Fruit fly (Drosophila melanogaster): Measurements from ENCODE around the gene CG34178.

The CG34178 gene

DNA sequence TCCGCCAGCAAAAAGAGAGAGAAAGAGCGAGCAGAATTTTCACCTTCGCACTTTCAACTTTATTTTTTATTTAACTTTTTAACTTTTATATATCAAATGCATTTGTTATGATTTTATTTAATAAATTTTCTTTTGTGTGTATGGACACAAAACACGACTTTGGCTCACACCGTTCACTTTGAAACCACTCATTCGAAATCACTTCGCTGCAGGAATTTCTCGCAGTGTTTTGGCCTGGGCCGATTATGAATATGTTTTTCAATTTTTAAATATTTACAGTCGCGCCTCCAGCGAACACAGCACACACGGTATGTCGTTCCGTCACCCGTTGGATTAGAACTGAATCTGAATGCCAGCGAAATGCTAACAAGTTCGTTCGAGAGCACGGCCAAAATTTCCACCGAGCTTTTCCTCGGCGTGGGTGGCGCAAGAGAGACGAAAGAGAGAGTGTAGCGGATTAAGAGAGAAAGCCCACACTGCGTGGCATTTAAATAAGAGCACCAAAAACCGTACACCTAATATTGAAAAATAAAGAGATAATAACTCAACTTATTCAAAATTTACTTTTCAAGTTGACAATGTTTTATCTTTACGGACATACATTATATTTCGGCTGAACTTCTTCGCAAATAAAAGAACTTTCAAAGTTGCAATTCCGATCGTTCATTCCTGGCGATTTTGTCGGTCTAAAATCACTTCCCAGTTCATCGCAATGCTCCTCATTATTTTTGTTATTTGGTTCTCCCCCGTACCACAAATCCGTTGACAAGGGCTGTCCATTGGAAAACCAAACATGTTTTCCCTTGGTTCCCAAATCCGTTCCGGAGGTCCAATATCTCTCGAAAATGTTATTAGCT, 7.4 kb downstream of the CG34178 start, which contains the start of gene CG15431 (continued):
- TF ChIP-seq peb (GFP tag; IDR thresholded peaks at IDR 0.05) = no peak
- no peak for TF ChIP-seq wek (GFP tag; optimal IDR thresholded peaks at IDR 0.05)
- no peak for TF ChIP-seq toy (GFP tag; IDR thresholded peaks at IDR 0.05)
- TF ChIP-seq CG4730 (GFP tag; IDR thresholded peaks at IDR 0.05) = no peak
- no peak for TF ChIP-seq Doc3 (GFP tag; IDR thresholded peaks at IDR 0.05; ENCODE audit: partially characterized antibody)
- no peak for TF ChIP-seq CG3838 (GFP tag; optimal IDR thresholded peaks at IDR 0.05)
- no peak for TF ChIP-seq Opbp (GFP tag; IDR thresholded peaks at IDR 0.05; ENCODE audit: partially characterized antibody)
- no peak for TF ChIP-seq cad (GFP tag; optimal IDR thresholded peaks at IDR 0.05)
- TF ChIP-seq Med (GFP tag) = peak; percentile 94
- no peak for TF ChIP-seq NC2α (GFP tag; optimal IDR thresholded peaks at IDR 0.05)
- TF ChIP-seq CG4617 (GFP tag; optimal IDR thresholded peaks at IDR 0.05; ENCODE audit: borderline replicate concordance) = no peak
- no peak for TF ChIP-seq Dip3 (GFP tag; optimal IDR thresholded peaks at IDR 0.05)
- TF ChIP-seq CG17802 (tag; optimal IDR thresholded peaks at IDR 0.05) = no peak
- no peak for TF ChIP-seq CG14710 (tag; optimal IDR thresholded peaks at IDR 0.05)
- TF ChIP-seq CG11504 (tag; optimal IDR thresholded peaks at IDR 0.05) = no peak
- peak; percentile 23; the same call in 1 of the 3 replicates for TF ChIP-seq croc (GFP tag; conservative IDR thresholded peaks at IDR 0.05)
- peak; percentile 5 for TF ChIP-seq ftz-f1 (GFP tag; optimal IDR thresholded peaks at IDR 0.05)
- no peak for TF ChIP-seq wor (GFP tag; IDR thresholded peaks at IDR 0.05)
- TF ChIP-seq chinmo (GFP tag; IDR thresholded peaks at IDR 0.05; ENCODE audit: partially characterized antibody) = 0 out of 4 replicates have a peak, but pooled peaks have one; percentile 34
- TF ChIP-seq slbo (GFP tag; IDR thresholded peaks at IDR 0.05) = peak; percentile 78
- TF ChIP-seq CG15601 (tag; optimal IDR thresholded peaks at IDR 0.05) = no peak
- no peak for TF ChIP-seq CG3995 (GFP tag; optimal IDR thresholded peaks at IDR 0.05)
- TF ChIP-seq CG2129 (GFP tag; IDR thresholded peaks at IDR 0.05; ENCODE audit: partially characterized antibody) = no peak
- TF ChIP-seq CG10462 (GFP tag; optimal IDR thresholded peaks at IDR 0.05) = no peak
- TF ChIP-seq CG15696 (tag; optimal IDR thresholded peaks at IDR 0.05) = no peak
- TF ChIP-seq CTCF (GFP tag; optimal IDR thresholded peaks at IDR 0.05) = no peak
- TF ChIP-seq ac (GFP tag; optimal IDR thresholded peaks at IDR 0.05) = no peak
- TF ChIP-seq CG18619 (GFP tag; optimal IDR thresholded peaks at IDR 0.05) = peak; percentile 58
- peak; percentile 44 for TF ChIP-seq Asciz (GFP tag; optimal IDR thresholded peaks at IDR 0.05)
- peak; percentile 29 for TF ChIP-seq CG12104 (GFP tag; optimal IDR thresholded peaks at IDR 0.05)
- TF ChIP-seq Hr51 (GFP tag; optimal IDR thresholded peaks at IDR 0.05) = peak; percentile 52 to 62
- TF ChIP-seq CG15011 (GFP tag; optimal IDR thresholded peaks at IDR 0.05) = no peak
- peak; percentile 49 for TF ChIP-seq fd3F (GFP tag; optimal IDR thresholded peaks at IDR 0.05)
- peak; percentile 60 for TF ChIP-seq E2f1 (GFP tag; IDR thresholded peaks at IDR 0.05)
- 0 out of 2 replicates have a peak, but pooled peaks have one; percentile 15 for TF ChIP-seq CG42726 (GFP tag; IDR thresholded peaks at IDR 0.05; ENCODE audit: partially characterized antibody)
- TF ChIP-seq tin (GFP tag; optimal IDR thresholded peaks at IDR 0.05) = peak; percentile 37
- TF ChIP-seq vnd (GFP tag; IDR thresholded peaks at IDR 0.05; ENCODE audit: partially characterized antibody) = no peak
- TF ChIP-seq Ptx1 (GFP tag; IDR thresholded peaks at IDR 0.05) = peak; percentile 75
- no peak for TF ChIP-seq MTF-1 (GFP tag; optimal IDR thresholded peaks at IDR 0.05; ENCODE audit: borderline replicate concordance)
- TF ChIP-seq CG14441 (GFP tag; IDR thresholded peaks at IDR 0.05) = peak; percentile 60
- TF ChIP-seq caup (GFP tag; optimal IDR thresholded peaks at IDR 0.05; ENCODE audit: severe bottlenecking) = peak; percentile 70
- TF ChIP-seq CG12299 (tag; optimal IDR thresholded peaks at IDR 0.05) = peak; percentile 56
- TF ChIP-seq CG12155 (GFP tag; optimal IDR thresholded peaks at IDR 0.05) = no peak
- no peak for TF ChIP-seq CG17361 (GFP tag; IDR thresholded peaks at IDR 0.05)
- no peak for TF ChIP-seq ro (GFP tag; IDR thresholded peaks at IDR 0.05)
- TF ChIP-seq E2f2 (GFP tag; IDR thresholded peaks at IDR 0.05) = peak; percentile 48
- no peak for TF ChIP-seq da (GFP tag; optimal IDR thresholded peaks at IDR 0.05)
- TF ChIP-seq CG34224 (GFP tag; IDR thresholded peaks at IDR 0.05; ENCODE audit: partially characterized antibody) = no peak
- TF ChIP-seq nerfin-1 (tag; optimal IDR thresholded peaks at IDR 0.05) = no peak
